Fruit fly (Drosophila melanogaster): ENCODE data around the gene SMC3.

The SMC3 gene

DNA sequence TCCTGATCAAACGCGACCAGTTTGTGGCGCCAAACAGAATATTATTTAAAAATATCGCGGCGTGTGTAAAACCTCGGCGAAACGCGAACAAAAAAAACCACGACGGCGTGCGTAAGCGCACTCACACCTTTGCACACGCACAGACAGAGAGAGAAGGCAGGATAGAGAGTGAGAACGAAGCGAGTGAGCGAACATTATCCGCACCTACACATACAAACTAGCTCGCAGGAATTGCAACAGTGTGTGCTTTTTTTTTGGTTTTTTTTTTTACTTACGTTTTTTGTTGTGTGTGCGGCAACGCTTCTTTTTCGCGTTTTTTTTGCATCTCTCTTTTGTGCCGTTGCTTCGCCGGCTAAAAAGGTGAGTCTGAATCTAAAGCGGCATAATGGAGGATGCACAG is 6.5 kb upstream of the SMC3 start (continued):
- peak; percentile 99 for TF ChIP-seq CG6163 (GFP tag; IDR thresholded peaks at IDR 0.05)
- TF ChIP-seq salr (GFP tag; optimal IDR thresholded peaks at IDR 0.05), result peak; percentile 83 to 92
- no peak for TF ChIP-seq CG11902 (GFP tag; optimal IDR thresholded peaks at IDR 0.05)
- no peak for TF ChIP-seq Hr4 (GFP tag; optimal IDR thresholded peaks at IDR 0.05)
- peak; percentile 79 for TF ChIP-seq Lpt (GFP tag; optimal IDR thresholded peaks at IDR 0.05)
- TF ChIP-seq Sox14 (GFP tag; optimal IDR thresholded peaks at IDR 0.05), result peak; percentile 56
- peak; percentile 79 for TF ChIP-seq achi (GFP tag; optimal IDR thresholded peaks at IDR 0.05)
- TF ChIP-seq esn (GFP tag; optimal IDR thresholded peaks at IDR 0.05), result peak; percentile 69

DNA sequence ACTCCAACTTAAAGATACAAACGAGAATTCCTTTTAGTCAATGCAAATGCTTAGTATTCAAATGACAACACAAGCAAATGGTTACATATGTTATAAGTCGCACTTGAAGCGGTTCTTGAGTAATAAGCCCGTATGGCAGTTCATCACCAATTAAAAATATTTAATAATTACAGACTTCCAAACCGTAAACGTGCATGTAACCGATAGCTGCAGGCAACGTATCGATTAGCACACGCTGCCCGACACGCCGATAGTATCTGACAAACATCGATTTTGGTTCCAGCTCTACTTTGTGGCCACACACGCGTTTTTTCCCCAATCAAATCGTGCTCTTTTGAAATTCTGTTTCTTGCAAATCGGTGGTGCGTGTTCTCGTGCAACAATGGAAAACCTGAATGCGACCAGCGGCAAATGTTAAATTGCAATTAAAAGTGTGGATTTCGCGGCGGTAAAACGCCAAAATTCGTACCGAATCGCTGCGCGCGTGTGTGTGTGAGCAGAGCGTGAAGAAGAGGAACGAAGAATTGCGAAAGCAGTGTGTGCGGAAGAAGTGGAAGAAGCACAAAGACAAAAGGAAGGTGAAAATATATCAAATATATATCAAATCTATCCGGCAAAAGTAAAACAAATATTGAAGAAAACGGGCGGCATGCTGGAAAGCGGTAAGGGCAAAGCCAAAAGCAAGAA is 5.9 kb upstream of the SMC3 start, which contains the start of the genes CG9784 and Nup153:
Gene CG9784 (minus strand): TSS at position 238 of the 687 bp plus-strand sequence.
Gene Nup153 (plus strand): TSS at position 264 of the 687 bp plus-strand sequence.
- TF ChIP-seq salr (GFP tag; optimal IDR thresholded peaks at IDR 0.05) (no peak), Hr39 (GFP tag; optimal IDR thresholded peaks at IDR 0.05) (no peak), Ets21C (GFP tag; optimal IDR thresholded peaks at IDR 0.05) (no peak), fkh (GFP tag; optimal IDR thresholded peaks at IDR 0.05) (no peak), CG6792 (GFP tag; optimal IDR thresholded peaks at IDR 0.05) (no peak), Eip75B (GFP tag; optimal IDR thresholded peaks at IDR 0.05) (no peak), ss (GFP tag; optimal IDR thresholded peaks at IDR 0.05) (no peak), fd85E (GFP tag; optimal IDR thresholded peaks at IDR 0.05) (no peak), svp (GFP tag) (no peak), CG11294 (GFP tag; IDR thresholded peaks at IDR 0.05) (no peak), CG4318 (GFP tag; optimal IDR thresholded peaks at IDR 0.05) (no peak), Sox102F (GFP tag; optimal IDR thresholded peaks at IDR 0.05) (no peak), pdm3 (GFP tag; optimal IDR thresholded peaks at IDR 0.05) (no peak), Hr4 (GFP tag; optimal IDR thresholded peaks at IDR 0.05) (no peak), CG15336 (GFP tag; IDR thresholded peaks at IDR 0.05) (no peak), Smox (GFP tag; optimal IDR thresholded peaks at IDR 0.05) (no peak), CG11762 (GFP tag; optimal IDR thresholded peaks at IDR 0.05; ENCODE audit: insufficient read depth) (no peak), CG6808 (GFP tag; optimal IDR thresholded peaks at IDR 0.05) (no peak)

DNA sequence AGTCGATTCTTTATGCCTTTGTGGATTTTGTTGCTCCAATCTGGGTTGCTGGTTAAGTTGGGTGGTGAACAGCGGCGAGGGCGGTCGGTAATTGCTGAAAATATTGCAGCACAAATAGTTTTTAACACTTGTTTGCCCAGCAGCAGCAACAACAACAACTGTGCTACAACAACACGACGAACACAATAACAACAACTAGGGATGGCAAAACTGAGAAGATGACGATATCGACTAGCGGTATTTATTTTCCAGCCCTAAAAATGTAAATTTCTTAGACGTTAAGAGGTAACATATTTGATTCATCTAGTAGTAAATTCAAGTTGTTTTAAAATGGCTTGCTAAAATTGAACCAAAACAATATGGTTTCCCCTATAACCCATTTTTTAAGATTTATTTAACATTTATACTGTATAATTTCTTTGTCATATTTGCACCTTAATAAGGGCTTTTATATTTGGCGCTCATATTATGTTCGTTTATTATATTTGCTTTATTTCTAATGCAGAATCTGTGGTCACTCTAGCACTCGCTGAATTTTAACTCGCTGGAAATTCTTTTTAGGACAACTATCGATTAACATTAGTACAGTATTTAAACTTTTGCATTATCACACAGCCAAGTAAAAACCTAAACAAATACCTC is 5.2 kb upstream of the SMC3 start:
- TF ChIP-seq CG6163 (GFP tag; IDR thresholded peaks at IDR 0.05), result no peak
- peak; percentile 10 for TF ChIP-seq CG31627 (GFP tag; optimal IDR thresholded peaks at IDR 0.05)
- TF ChIP-seq Hr38 (GFP tag; optimal IDR thresholded peaks at IDR 0.05), result no peak
- no peak for TF ChIP-seq pdm3 (GFP tag; optimal IDR thresholded peaks at IDR 0.05)
- TF ChIP-seq CG34406 (GFP tag; optimal IDR thresholded peaks at IDR 0.05), result no peak
- no peak for TF ChIP-seq CG6854 (GFP tag; optimal IDR thresholded peaks at IDR 0.05)
- TF ChIP-seq Eip93F (GFP tag; optimal IDR thresholded peaks at IDR 0.05), result no peak
- TF ChIP-seq eg (GFP tag; IDR thresholded peaks at IDR 0.05), result 0 out of 3 replicates have a peak, but pooled peaks have one; percentile 31
- TF ChIP-seq lz (GFP tag; optimal IDR thresholded peaks at IDR 0.05), result peak; percentile 25
- TF ChIP-seq dsx (GFP tag; optimal IDR thresholded peaks at IDR 0.05; ENCODE audit: poor library complexity, severe bottlenecking), result no peak
- no peak for TF ChIP-seq CG1621 (tag; optimal IDR thresholded peaks at IDR 0.05)
- no peak for TF ChIP-seq fd85E (GFP tag; optimal IDR thresholded peaks at IDR 0.05)
- TF ChIP-seq CG15336 (GFP tag; IDR thresholded peaks at IDR 0.05), result no peak
- TF ChIP-seq Ets21C (GFP tag; optimal IDR thresholded peaks at IDR 0.05), result no peak
- TF ChIP-seq salr (GFP tag; optimal IDR thresholded peaks at IDR 0.05), result no peak
- TF ChIP-seq CG6792 (GFP tag; optimal IDR thresholded peaks at IDR 0.05), result no peak
- peak; percentile 71 for TF ChIP-seq Eip78C (GFP tag)
- no peak for TF ChIP-seq Hr39 (GFP tag; optimal IDR thresholded peaks at IDR 0.05)
- peak; percentile 89 for TF ChIP-seq fkh (GFP tag; optimal IDR thresholded peaks at IDR 0.05)
- TF ChIP-seq Eip75B (GFP tag; optimal IDR thresholded peaks at IDR 0.05), result peak; percentile 9
- TF ChIP-seq Met (GFP tag; optimal IDR thresholded peaks at IDR 0.05), result no peak

All from whole organism, prepupa.